Worm (Caenorhabditis elegans): ENCODE measurements around the gene col-96.

- TF ChIP-seq mls-2 (tag; optimal IDR thresholded peaks at IDR 0.05): no peak
- no peak for TF ChIP-seq elt-1 (tag; optimal IDR thresholded peaks at IDR 0.05; ENCODE audit: borderline replicate concordance, insufficient read depth)
- TF ChIP-seq mab-5 (tag; optimal IDR thresholded peaks at IDR 0.05): no peak
- TF ChIP-seq cnd-1 (tag; optimal IDR thresholded peaks at IDR 0.05): no peak
- TF ChIP-seq unc-62 (GFP tag; optimal IDR thresholded peaks at IDR 0.05): no peak
- TF ChIP-seq unc-39 (tag; optimal IDR thresholded peaks at IDR 0.05): no peak
- TF ChIP-seq sem-2 (GFP tag; optimal IDR thresholded peaks at IDR 0.05): no peak
Observed at ce11 chrIII:11660736-11661135, 45.8 kb downstream of the col-96 start.

Measured in whole organism, mixed stage, embryonic.